Worm (Caenorhabditis elegans) whole organism, L4 larva: ENCODE results near the gene oac-7.
A peak's percentile ranks its signal among the peaks of the same experiment; 100 is the strongest.

Experiments used
- D1046.2 ChIP-seq: fragments of 200-800 bp; sonication (Bioruptor generic); IDR thresholded peaks from 2 replicates; pipeline ENCODE4 v1.3.6; 2022; ENCODE audit warnings: missing genetic modification characterization, missing compliant biosample characterization
- F10B5.3 ChIP-seq: sonication (generic microtip); optimal IDR thresholded peaks from 2 replicates; lab custom pipeline; 2016; ENCODE audit warnings: mild to moderate bottlenecking, missing genetic modification characterization, missing compliant biosample characterization
- F26F4.8 ChIP-seq: fragments of 200-800 bp; sonication (Bioruptor generic); conservative IDR thresholded peaks from 2 replicates; pipeline ENCODE4 v1.3.6; 2022; ENCODE audit warnings: missing genetic modification characterization, missing compliant biosample characterization
- F37D6.2 ChIP-seq: sonication (generic microtip); optimal IDR thresholded peaks from 2 replicates; lab custom pipeline; 2016; ENCODE audit warnings: mild to moderate bottlenecking, missing genetic modification characterization, missing compliant biosample characterization
- F49E8.2 ChIP-seq: sonication (generic microtip); optimal IDR thresholded peaks from 2 replicates; lab custom pipeline; 2016; ENCODE audit warnings: missing compliant biosample characterization, mild to moderate bottlenecking, missing genetic modification characterization, borderline replicate concordance
- R02D3.7 ChIP-seq: fragments of 150-350 bp; sonication (generic microtip); optimal IDR thresholded peaks from 3 replicates; lab custom pipeline; 2014; ENCODE audit warnings: missing biosample characterization, missing genetic modification characterization
- T20F7.1 ChIP-seq: fragments of 200-800 bp; sonication (Bioruptor generic); optimal IDR thresholded peaks from 2 replicates; lab custom pipeline; 2018; ENCODE audit warnings: mild to moderate bottlenecking, missing genetic modification characterization, missing compliant biosample characterization
- Y75B8A.6 ChIP-seq: fragments of 200-800 bp; sonication (Bioruptor generic); IDR thresholded peaks from 2 replicates; pipeline ENCODE4 v1.3.6; 2022; ENCODE audit warnings: missing genetic modification reagents, missing genetic modification characterization, missing compliant biosample characterization
- ZK546.5 ChIP-seq, 2 experiments: sonication (generic microtip); optimal IDR thresholded peaks; 2 replicates each; lab custom pipeline; 2017; ENCODE audit warnings: missing biosample characterization in 2 of 2, missing genetic modification characterization in 2 of 2
- aly-2 ChIP-seq: sonication (generic microtip); optimal IDR thresholded peaks from 2 replicates; lab custom pipeline; 2018; ENCODE audit warnings: missing biosample characterization, missing genetic modification characterization
- ama-1 ChIP-seq: fragments of 150-350 bp; optimal IDR thresholded peaks from 2 replicates; lab custom pipeline; 2014; ENCODE audit warnings: inconsistent platforms, mixed read lengths
- attf-4 ChIP-seq: sonication (generic microtip); optimal IDR thresholded peaks from 3 replicates; lab custom pipeline; 2017; ENCODE audit warnings: missing biosample characterization, missing genetic modification characterization
- ceh-32 ChIP-seq: sonication (generic microtip); optimal IDR thresholded peaks from 2 replicates; lab custom pipeline; 2016; ENCODE audit warnings: mild to moderate bottlenecking, missing genetic modification characterization, missing compliant biosample characterization; ENCODE audit not compliant: poor library complexity
- ctbp-1 ChIP-seq: fragments of 200-800 bp; sonication (Bioruptor generic); IDR thresholded peaks from 2 replicates; pipeline ENCODE4 v1.3.6; 2022; ENCODE audit warnings: missing genetic modification reagents, missing genetic modification characterization, missing compliant biosample characterization
- daf-8 ChIP-seq: fragments of 200-800 bp; sonication (Bioruptor generic); IDR thresholded peaks from 2 replicates; pipeline ENCODE4 v1.3.6; 2022; ENCODE audit warnings: missing genetic modification characterization, missing compliant biosample characterization
- dmd-6 ChIP-seq: fragments of 200-800 bp; sonication (Bioruptor generic); IDR thresholded peaks from 2 replicates; pipeline ENCODE4 v1.3.6; 2022; ENCODE audit warnings: missing genetic modification reagents, missing genetic modification characterization, missing compliant biosample characterization
- dmd-9 ChIP-seq: fragments of 200-800 bp; sonication (Bioruptor generic); IDR thresholded peaks from 2 replicates; pipeline ENCODE4 v1.3.6; 2022; ENCODE audit warnings: missing genetic modification reagents, missing genetic modification characterization, missing compliant biosample characterization
- dpl-1 ChIP-seq: fragments of 150-350 bp; optimal IDR thresholded peaks from 2 replicates; lab custom pipeline; 2014; ENCODE audit warnings: missing biosample characterization, missing genetic modification reagents, missing genetic modification characterization
- dve-1 ChIP-seq: sonication (generic microtip); optimal IDR thresholded peaks from 2 replicates; lab custom pipeline; 2017; ENCODE audit warnings: antibody characterized with exemption, mild to moderate bottlenecking, missing genetic modification characterization, missing compliant biosample characterization; ENCODE audit not compliant: insufficient read depth
- fos-1 ChIP-seq: fragments of 150-350 bp; optimal IDR thresholded peaks from 2 replicates; lab custom pipeline; 2014; ENCODE audit warnings: missing biosample characterization, missing genetic modification characterization
- gei-8 ChIP-seq: fragments of 200-800 bp; sonication (Bioruptor generic); optimal IDR thresholded peaks from 2 replicates; lab custom pipeline; 2018; ENCODE audit warnings: mild to moderate bottlenecking, missing genetic modification characterization, missing compliant biosample characterization
- hif-1 ChIP-seq, 2 experiments: sonication (generic microtip); optimal IDR thresholded peaks; 2 replicates each; lab custom pipeline; 2016 to 2017; ENCODE audit warnings: missing compliant biosample characterization in 2 of 2, missing genetic modification characterization in 2 of 2, missing genetic modification reagents in 2 of 2, missing genotype in 2 of 2, mild to moderate bottlenecking in 1 of 2
- hlh-11 ChIP-seq: fragments of 200-800 bp; sonication (Bioruptor generic); optimal IDR thresholded peaks from 2 replicates; lab custom pipeline; 2018; ENCODE audit warnings: mild to moderate bottlenecking, missing genetic modification characterization, missing compliant biosample characterization
- lin-29 ChIP-seq: fragments of 200-800 bp; sonication (Bioruptor generic); IDR thresholded peaks from 2 replicates; pipeline ENCODE4 v1.3.6; 2022; ENCODE audit warnings: missing genetic modification reagents, missing genetic modification characterization, missing compliant biosample characterization
- lin-38 ChIP-seq: fragments of 200-800 bp; sonication (Bioruptor generic); IDR thresholded peaks from 2 replicates; pipeline ENCODE4 v1.3.6; 2022; ENCODE audit warnings: missing genetic modification reagents, missing genetic modification characterization, missing compliant biosample characterization
- madf-9 ChIP-seq: fragments of 200-800 bp; sonication (Bioruptor generic); conservative IDR thresholded peaks from 2 replicates; pipeline ENCODE4 v1.3.6; 2022; ENCODE audit warnings: missing genetic modification reagents, missing genetic modification characterization, missing compliant biosample characterization
- nhr-41 ChIP-seq: fragments of 200-800 bp; sonication (Bioruptor generic); IDR thresholded peaks from 2 replicates; pipeline ENCODE4 v1.3.6; 2022; ENCODE audit warnings: missing genetic modification reagents, missing genetic modification characterization, missing compliant biosample characterization
- nhr-42 ChIP-seq: fragments of 200-800 bp; sonication (Bioruptor generic); IDR thresholded peaks from 2 replicates; pipeline ENCODE4 v1.3.6; 2022; ENCODE audit warnings: missing genetic modification characterization, missing compliant biosample characterization
- nhr-48 ChIP-seq: sonication (generic microtip); optimal IDR thresholded peaks from 2 replicates; lab custom pipeline; 2016; ENCODE audit warnings: mild to moderate bottlenecking, missing genetic modification characterization, missing compliant biosample characterization
- pha-4 ChIP-seq, 2 experiments: fragments of 150-350 bp in 1 of 2; fragments of 200-800 bp in 1 of 2; sonication (Bioruptor generic) in 1 of 2; IDR thresholded peaks in 1 of 2; optimal IDR thresholded peaks in 1 of 2; 2 replicates each; pipeline versions ENCODE4 v1.3.6 to Lab custom; 2014 to 2022; ENCODE audit warnings: missing genetic modification characterization in 2 of 2, missing genetic modification reagents in 2 of 2, missing biosample characterization in 1 of 2, missing compliant biosample characterization in 1 of 2
- php-3 ChIP-seq: fragments of 200-800 bp; sonication (Bioruptor generic); IDR thresholded peaks from 2 replicates; pipeline ENCODE4 v1.3.6; 2022; ENCODE audit warnings: missing genetic modification reagents, missing genetic modification characterization, missing compliant biosample characterization
- set-16 ChIP-seq: fragments of 200-800 bp; sonication (Bioruptor generic); IDR thresholded peaks from 2 replicates; pipeline ENCODE4 v1.3.6; 2022; ENCODE audit warnings: missing genetic modification reagents, missing genetic modification characterization, missing compliant biosample characterization
- spr-1 ChIP-seq: sonication (generic microtip); optimal IDR thresholded peaks from 2 replicates; lab custom pipeline; 2016; ENCODE audit warnings: mild to moderate bottlenecking, missing genetic modification characterization, missing compliant biosample characterization
- spr-3 ChIP-seq: fragments of 200-800 bp; sonication (Bioruptor generic); optimal IDR thresholded peaks from 2 replicates; lab custom pipeline; 2018; ENCODE audit warnings: mild to moderate bottlenecking, missing genetic modification characterization, missing compliant biosample characterization
- tra-1 ChIP-seq: fragments of 200-800 bp; sonication (Bioruptor generic); IDR thresholded peaks from 2 replicates; pipeline ENCODE4 v1.3.6; 2022; ENCODE audit warnings: missing genetic modification reagents, missing genetic modification characterization, missing compliant biosample characterization
- unc-130 ChIP-seq: sonication (generic microtip); optimal IDR thresholded peaks from 2 replicates; lab custom pipeline; 2016; ENCODE audit warnings: missing genetic modification reagents, missing genetic modification characterization, missing compliant biosample characterization
- unc-62 ChIP-seq, 3 experiments: fragments of 150-350 bp in 1 of 3; sonication (generic microtip); optimal IDR thresholded peaks in 2 of 3; peaks in 1 of 3; 1 replicate in 1 of 3; 2 replicates in 2 of 3; lab custom pipeline; 2014 to 2017; ENCODE audit warnings: missing biosample characterization in 3 of 3, missing genetic modification characterization in 3 of 3, missing genetic modification reagents in 3 of 3, missing genotype in 1 of 3
- zag-1 ChIP-seq: fragments of 150-350 bp; optimal IDR thresholded peaks from 2 replicates; lab custom pipeline; 2014; ENCODE audit warnings: missing biosample characterization, missing genetic modification characterization
- zfp-2 ChIP-seq: sonication (generic microtip); optimal IDR thresholded peaks from 2 replicates; lab custom pipeline; 2016; ENCODE audit warnings: mild to moderate bottlenecking, missing genetic modification characterization, missing compliant biosample characterization
- ztf-7 ChIP-seq: fragments of 150-350 bp; optimal IDR thresholded peaks from 2 replicates; lab custom pipeline; 2014; ENCODE audit warnings: missing biosample characterization, missing genetic modification characterization

The oac-7 gene

ce11 chrV:16292409-16292808 is 17.2 kb upstream of the oac-7 start, which contains the start of gene oac-5:
TSS of gene oac-5 (plus strand) at chrV:16292709.
- TF ChIP-seq dmd-6 (GFP tag; lab: Robert Waterston, UW) (peak; percentile 75), F49E8.2 (no peak), lin-29 (no peak)

ce11 chrV:16297070-16297469 is 12.5 kb upstream of the oac-7 start, which contains the start of gene srbc-83:
TSS of gene srbc-83 (plus strand) at chrV:16297370.
- TF ChIP-seq F26F4.8 (GFP tag; lab: Robert Waterston, UW), result no peak
- TF ChIP-seq nhr-41 (GFP tag; lab: Robert Waterston, UW), result no peak
- no peak for TF ChIP-seq ztf-7 (tag; lab: Kevin White, UChicago)
- no peak for TF ChIP-seq dmd-9 (GFP tag; lab: Robert Waterston, UW)
- TF ChIP-seq aly-2 (tag; lab: Kevin White, UChicago), result no peak
- TF ChIP-seq dve-1, result no peak
- no peak for TF ChIP-seq unc-62 (GFP tag; optimal IDR thresholded peaks at IDR 0.05 in 1 of 2; lab: Kevin White, UChicago)
- no peak for TF ChIP-seq unc-62 (tag; optimal IDR thresholded peaks at IDR 0.05; lab: Kevin White, UChicago)
- no peak for TF ChIP-seq R02D3.7 (tag; lab: Kevin White, UChicago)
- TF ChIP-seq D1046.2 (GFP tag; lab: Robert Waterston, UW), result no peak
- TF ChIP-seq gei-8, result no peak
- TF ChIP-seq spr-3 (GFP tag; lab: Kevin White, UChicago), result no peak
- TF ChIP-seq tra-1 (GFP tag; lab: Robert Waterston, UW), result no peak

- TF ChIP-seq T20F7.1 (GFP tag; lab: Kevin White, UChicago) (no peak), F10B5.3 (no peak), dmd-9 (GFP tag; lab: Robert Waterston, UW) (no peak), zfp-2 (no peak), nhr-48 (tag; lab: Kevin White, UChicago) (no peak)
Observed at ce11 chrV:16298669-16299068, 10.9 kb upstream of the oac-7 start, which contains the start of gene srbc-84. TSS of gene srbc-84 (plus strand) at chrV:16298969.

- no peak for TF ChIP-seq lin-38 (GFP tag; lab: Robert Waterston, UW)
- TF ChIP-seq nhr-42 (GFP tag; lab: Robert Waterston, UW), result no peak
- TF ChIP-seq F37D6.2 (tag; lab: Kevin White, UChicago), result no peak
- TF ChIP-seq ama-1 (lab: Kevin White, UChicago), result no peak
- TF ChIP-seq madf-9 (GFP tag; lab: Robert Waterston, UW), result no peak
- TF ChIP-seq ceh-32 (tag; lab: Kevin White, UChicago), result no peak
- no peak for TF ChIP-seq unc-62 (GFP tag; optimal IDR thresholded peaks at IDR 0.05 in 1 of 2; lab: Kevin White, UChicago)
- no peak for TF ChIP-seq unc-62 (tag; optimal IDR thresholded peaks at IDR 0.05; lab: Kevin White, UChicago)
- TF ChIP-seq dpl-1 (GFP tag; lab: Kevin White, UChicago), result no peak
- no peak for TF ChIP-seq tra-1 (GFP tag; lab: Robert Waterston, UW)
- TF ChIP-seq dve-1, result no peak
- TF ChIP-seq daf-8, result no peak
- no peak for TF ChIP-seq fos-1
- no peak for TF ChIP-seq set-16
Observed at ce11 chrV:16299834-16300233, 9.8 kb upstream of the oac-7 start.

- no peak for TF ChIP-seq dmd-9 (GFP tag; lab: Robert Waterston, UW)
- no peak for TF ChIP-seq pha-4 (GFP tag; IDR thresholded peaks at IDR 0.05; lab: Robert Waterston, UW)
- no peak for TF ChIP-seq pha-4 (tag; optimal IDR thresholded peaks at IDR 0.05; lab: Kevin White, UChicago)
- TF ChIP-seq Y75B8A.6 (GFP tag; lab: Robert Waterston, UW), result no peak
- TF ChIP-seq unc-62 (GFP tag; optimal IDR thresholded peaks at IDR 0.05 in 1 of 2; lab: Kevin White, UChicago), result no peak
- no peak for TF ChIP-seq unc-62 (tag; optimal IDR thresholded peaks at IDR 0.05; lab: Kevin White, UChicago)
- no peak for TF ChIP-seq unc-130 (GFP tag; lab: Kevin White, UChicago)
- TF ChIP-seq hif-1 (tag; optimal IDR thresholded peaks at IDR 0.05; lab: Kevin White, UChicago), result no peak
- TF ChIP-seq spr-1 (tag; lab: Kevin White, UChicago), result no peak
- TF ChIP-seq ctbp-1 (GFP tag; lab: Robert Waterston, UW), result no peak
- no peak for TF ChIP-seq hlh-11 (tag; lab: Kevin White, UChicago)
- TF ChIP-seq attf-4 (tag; lab: Kevin White, UChicago), result no peak
- no peak for TF ChIP-seq zag-1
- TF ChIP-seq ZK546.5 (tag; optimal IDR thresholded peaks at IDR 0.05; lab: Kevin White, UChicago), result no peak
- no peak for TF ChIP-seq gei-8
- TF ChIP-seq php-3 (GFP tag; lab: Robert Waterston, UW), result no peak
Observed at ce11 chrV:16300276-16300675, 9.3 kb upstream of the oac-7 start, which contains the start of gene srbc-82. TSS of gene srbc-82 (plus strand) at chrV:16300576.
